Worm (Caenorhabditis elegans): Measurements from ENCODE around the gene nhr-67.

The nhr-67 gene

ce11 chrIV:11160707-11161106 is 8.8 kb upstream of the nhr-67 start, which contains the start of gene C08F8.15:
TSS of gene C08F8.15 (minus strand) at chrIV:11160807.
- no peak for TF ChIP-seq fkh-10 (GFP tag; optimal IDR thresholded peaks at IDR 0.05)
- no peak for TF ChIP-seq elt-1 (tag; optimal IDR thresholded peaks at IDR 0.05)
- no peak for TF ChIP-seq ceh-16 (tag; optimal IDR thresholded peaks at IDR 0.05)
- no peak for TF ChIP-seq tbx-2 (tag; optimal IDR thresholded peaks at IDR 0.05)
- no peak for TF ChIP-seq pha-4 (tag; optimal IDR thresholded peaks at IDR 0.05)
- TF ChIP-seq unc-62 (GFP tag; optimal IDR thresholded peaks at IDR 0.05) = no peak
- no peak for TF ChIP-seq nhr-43 (tag; optimal IDR thresholded peaks at IDR 0.05; ENCODE audit: poor library complexity, severe bottlenecking)
- no peak for TF ChIP-seq nhr-12 (tag; optimal IDR thresholded peaks at IDR 0.05)
- TF ChIP-seq hmg-11 (tag; optimal IDR thresholded peaks at IDR 0.05) = no peak
- TF ChIP-seq fkh-2 (tag; optimal IDR thresholded peaks at IDR 0.05) = no peak
- TF ChIP-seq snpc-4 (tag; optimal IDR thresholded peaks at IDR 0.05) = no peak
- no peak for TF ChIP-seq R02D3.7 (tag; optimal IDR thresholded peaks at IDR 0.05)
- TF ChIP-seq sea-2 (GFP tag; optimal IDR thresholded peaks at IDR 0.05) = no peak
- no peak for TF ChIP-seq daf-12 (tag; optimal IDR thresholded peaks at IDR 0.05)
- TF ChIP-seq lin-39 (tag; optimal IDR thresholded peaks at IDR 0.05) = no peak
- no peak for TF ChIP-seq egl-27 (tag; optimal IDR thresholded peaks at IDR 0.05)

ce11 chrIV:11162451-11162850 is 7.1 kb upstream of the nhr-67 start, which contains the start of gene fbxb-9:
TSS of gene fbxb-9 (minus strand) at chrIV:11162551.
- no peak for TF ChIP-seq lin-39 (tag; optimal IDR thresholded peaks at IDR 0.05)
- TF ChIP-seq ztf-4 (tag; optimal IDR thresholded peaks at IDR 0.05) = no peak
- no peak for TF ChIP-seq elt-1 (tag; optimal IDR thresholded peaks at IDR 0.05)
- no peak for TF ChIP-seq eor-1 (tag; optimal IDR thresholded peaks at IDR 0.05)
- no peak for TF ChIP-seq sea-2 (GFP tag; optimal IDR thresholded peaks at IDR 0.05)
- no peak for TF ChIP-seq nhr-11 (tag; optimal IDR thresholded peaks at IDR 0.05)
- TF ChIP-seq egl-5 (tag; optimal IDR thresholded peaks at IDR 0.05) = no peak
- TF ChIP-seq nhr-67 (tag; optimal IDR thresholded peaks at IDR 0.05) = no peak
- no peak for TF ChIP-seq ztf-11 (tag; optimal IDR thresholded peaks at IDR 0.05)
- no peak for TF ChIP-seq ceh-82 (tag; optimal IDR thresholded peaks at IDR 0.05)
- no peak for TF ChIP-seq nhr-237 (tag; optimal IDR thresholded peaks at IDR 0.05)
- no peak for TF ChIP-seq fkh-2 (tag; optimal IDR thresholded peaks at IDR 0.05)
- TF ChIP-seq jun-1 (tag; optimal IDR thresholded peaks at IDR 0.05) = no peak
- no peak for TF ChIP-seq unc-39 (tag; optimal IDR thresholded peaks at IDR 0.05)
- TF ChIP-seq zag-1 (tag; optimal IDR thresholded peaks at IDR 0.05) = no peak

- no peak for TF ChIP-seq ceh-82 (tag; optimal IDR thresholded peaks at IDR 0.05)
- TF ChIP-seq nhr-12 (tag; optimal IDR thresholded peaks at IDR 0.05) = no peak
- TF ChIP-seq nfya-1 (tag; optimal IDR thresholded peaks at IDR 0.05; ENCODE audit: insufficient read depth) = no peak
- TF ChIP-seq unc-62 (GFP tag; optimal IDR thresholded peaks at IDR 0.05) = no peak
- TF ChIP-seq nhr-76 (tag; optimal IDR thresholded peaks at IDR 0.05) = no peak
- TF ChIP-seq lin-39 (tag; optimal IDR thresholded peaks at IDR 0.05) = no peak
- no peak for TF ChIP-seq tbx-2 (tag; optimal IDR thresholded peaks at IDR 0.05)
- TF ChIP-seq mml-1 (tag; optimal IDR thresholded peaks at IDR 0.05) = no peak
- no peak for TF ChIP-seq snpc-4 (tag; optimal IDR thresholded peaks at IDR 0.05)
- TF ChIP-seq fos-1 (tag; optimal IDR thresholded peaks at IDR 0.05) = no peak
- no peak for TF ChIP-seq mdl-1 (tag; optimal IDR thresholded peaks at IDR 0.05)
- no peak for TF ChIP-seq nhr-23 (tag; optimal IDR thresholded peaks at IDR 0.05)
- no peak for TF ChIP-seq skn-1 (tag; optimal IDR thresholded peaks at IDR 0.05)
- TF ChIP-seq pha-4 (tag; optimal IDR thresholded peaks at IDR 0.05) = no peak
- TF ChIP-seq daf-12 (tag; optimal IDR thresholded peaks at IDR 0.05) = no peak
- TF ChIP-seq ceh-28 (tag; optimal IDR thresholded peaks at IDR 0.05) = no peak
- no peak for TF ChIP-seq pqm-1 (tag; optimal IDR thresholded peaks at IDR 0.05)
- TF ChIP-seq ceh-16 (tag; optimal IDR thresholded peaks at IDR 0.05) = no peak
Measured at ce11 chrIV:11164831-11165230, 4.7 kb upstream of the nhr-67 start, which contains the start of gene C08F8.6. TSS of gene C08F8.6 (minus strand) at chrIV:11164931.

ce11 chrIV:11174772-11175171 is 5.2 kb downstream of the nhr-67 start:
- TF ChIP-seq ceh-28 (tag; optimal IDR thresholded peaks at IDR 0.05) (peak; percentile 12), nhr-23 (tag; optimal IDR thresholded peaks at IDR 0.05) (peak; percentile 54), elt-3 (tag; optimal IDR thresholded peaks at IDR 0.05) (peak in 1 of 3 experiments; percentile 80), nhr-43 (tag; optimal IDR thresholded peaks at IDR 0.05; ENCODE audit: poor library complexity, severe bottlenecking) (peak; percentile 8), ceh-82 (tag; optimal IDR thresholded peaks at IDR 0.05) (no peak)
